Fruit fly (Drosophila melanogaster) whole organism, pupa: Measurements from ENCODE around the gene HDAC4.

Experiments used
- CG10348 ChIP-seq: fragments of 200-800 bp; sonication (Bioruptor generic); IDR thresholded peaks from 2 replicates; pipeline ENCODE4 v1.3.6; 2022; ENCODE audit warnings: missing biosample characterization, missing genetic modification characterization
- CG12605 ChIP-seq: fragments of 200-800 bp; sonication (Bioruptor generic); IDR thresholded peaks from 2 replicates; pipeline ENCODE4 v1.3.6; 2022; ENCODE audit warnings: missing biosample characterization, missing genetic modification characterization
- CG13204 ChIP-seq: fragments of 200-800 bp; sonication (Bioruptor generic); optimal IDR thresholded peaks from 2 replicates; lab custom pipeline; 2018; ENCODE audit warnings: missing biosample characterization, mild to moderate bottlenecking, missing genetic modification characterization, moderate library complexity
- CG14655 ChIP-seq: fragments of 200-800 bp; sonication (Bioruptor generic); optimal IDR thresholded peaks from 3 replicates; lab custom pipeline; 2017; ENCODE audit warnings: mild to moderate bottlenecking, missing biosample characterization, missing genetic modification reagents, missing genetic modification characterization
- CG15710 ChIP-seq: fragments of 200-800 bp; sonication (Bioruptor generic); optimal IDR thresholded peaks from 2 replicates; lab custom pipeline; 2018; ENCODE audit warnings: missing biosample characterization, mild to moderate bottlenecking, missing genetic modification characterization, moderate library complexity
- CG17806 ChIP-seq: fragments of 200-800 bp; sonication (Bioruptor generic); optimal IDR thresholded peaks from 2 replicates; lab custom pipeline; 2018; ENCODE audit warnings: missing biosample characterization, mild to moderate bottlenecking, missing genetic modification characterization, moderate library complexity
- CG32121 ChIP-seq: fragments of 200-800 bp; sonication (Bioruptor generic); IDR thresholded peaks from 2 replicates; pipeline ENCODE4 v1.3.6; 2022; ENCODE audit warnings: missing biosample characterization, missing genetic modification characterization
- CG34367 ChIP-seq: fragments of 200-800 bp; sonication (Bioruptor generic); optimal IDR thresholded peaks from 2 replicates; lab custom pipeline; 2018; ENCODE audit warnings: missing biosample characterization, mild to moderate bottlenecking, missing genetic modification characterization
- CG4496 ChIP-seq: fragments of 200-800 bp; sonication (Bioruptor generic); IDR thresholded peaks from 3 replicates; pipeline ENCODE4 v1.3.6; 2022; ENCODE audit warnings: missing biosample characterization, missing genetic modification characterization
- CG8159 ChIP-seq: fragments of 200-800 bp; sonication (Bioruptor generic); optimal IDR thresholded peaks from 3 replicates; lab custom pipeline; 2018; ENCODE audit warnings: missing biosample characterization, mild to moderate bottlenecking, missing genetic modification characterization, moderate library complexity
- CG8301 ChIP-seq: fragments of 200-800 bp; sonication (Bioruptor generic); optimal IDR thresholded peaks from 2 replicates; lab custom pipeline; 2018; ENCODE audit warnings: missing biosample characterization, mild to moderate bottlenecking, missing genetic modification characterization
- CG9948 ChIP-seq: fragments of 200-800 bp; sonication (Bioruptor generic); optimal IDR thresholded peaks from 2 replicates; lab custom pipeline; 2018; ENCODE audit warnings: missing biosample characterization, mild to moderate bottlenecking, missing genetic modification characterization, moderate library complexity
- D1 ChIP-seq: fragments of 200-800 bp; sonication (Bioruptor generic); optimal IDR thresholded peaks from 2 replicates; lab custom pipeline; 2018; ENCODE audit warnings: missing biosample characterization, mild to moderate bottlenecking, missing genetic modification characterization, moderate library complexity
- EcR ChIP-seq: fragments of 200-800 bp; sonication (Bioruptor generic); optimal IDR thresholded peaks from 3 replicates; lab custom pipeline; 2019; ENCODE audit warnings: missing biosample characterization, missing genetic modification characterization, mild to moderate bottlenecking, moderate library complexity, missing genetic modification reagents
- Ets98B ChIP-seq: fragments of 200-800 bp; sonication (Bioruptor generic); IDR thresholded peaks from 2 replicates; pipeline ENCODE4 v1.3.6; 2022; ENCODE audit warnings: missing biosample characterization, missing genetic modification characterization
- Pif1A ChIP-seq: fragments of 200-800 bp; sonication (Bioruptor generic); optimal IDR thresholded peaks from 3 replicates; lab custom pipeline; 2016; ENCODE audit warnings: missing biosample characterization, missing genetic modification characterization
- Pif1B ChIP-seq: fragments of 200-800 bp; sonication (Bioruptor generic); optimal IDR thresholded peaks from 3 replicates; lab custom pipeline; 2016; ENCODE audit warnings: missing biosample characterization, missing genetic modification characterization
- Snoo ChIP-seq: fragments of 200-800 bp; sonication (Bioruptor generic); optimal IDR thresholded peaks from 3 replicates; lab custom pipeline; 2017; ENCODE audit warnings: missing biosample characterization, mild to moderate bottlenecking, missing genetic modification characterization, inconsistent platforms
- fd96Ca ChIP-seq: fragments of 200-800 bp; sonication (Bioruptor generic); IDR thresholded peaks from 3 replicates; pipeline ENCODE4 v1.3.6; 2022; ENCODE audit warnings: missing biosample characterization, missing genetic modification characterization
- gl ChIP-seq: fragments of 200-800 bp; sonication (Bioruptor generic); optimal IDR thresholded peaks from 2 replicates; lab custom pipeline; 2018; ENCODE audit warnings: missing biosample characterization, mild to moderate bottlenecking, missing genetic modification characterization
- rn ChIP-seq: fragments of 200-800 bp; sonication (Bioruptor generic); IDR thresholded peaks from 2 replicates; pipeline ENCODE4 v1.3.6; 2022; ENCODE audit warnings: missing biosample characterization, missing genetic modification characterization

The HDAC4 gene

DNA sequence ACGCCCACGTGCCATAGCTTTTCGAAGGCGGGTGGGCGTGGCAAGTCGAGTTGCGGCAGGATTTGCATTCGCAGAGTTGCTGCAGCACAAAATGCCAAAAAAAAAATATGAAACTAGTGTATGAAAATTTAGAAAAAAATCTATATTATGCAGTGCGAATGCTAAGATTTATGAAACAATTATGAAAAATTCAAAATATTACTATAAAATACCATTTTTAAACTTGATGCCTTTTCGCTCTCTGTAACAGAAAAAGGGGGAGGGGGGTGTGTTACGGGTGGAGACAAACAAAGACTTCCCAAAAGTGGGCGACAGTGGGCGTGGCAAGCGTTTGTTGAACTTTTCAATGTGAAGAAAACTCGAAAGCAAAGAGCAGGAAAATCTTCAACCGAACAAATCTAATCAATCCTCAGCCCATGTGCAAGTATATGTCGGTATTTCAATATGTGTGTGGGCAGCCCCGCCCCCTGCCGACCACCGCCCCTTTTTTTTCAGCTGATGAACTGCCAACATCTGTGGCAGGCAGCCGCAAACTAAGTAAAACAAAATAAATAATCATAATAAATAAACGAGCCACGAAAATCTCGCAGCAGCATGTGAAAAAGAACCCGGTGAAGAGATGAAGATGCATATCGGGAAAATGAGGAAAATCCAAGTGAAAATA lies 35.6 kb downstream of the HDAC4 start:
- TF ChIP-seq CG32121 (GFP tag; lab: Robert Waterston, UW) (0 out of 2 replicates have a peak, but pooled peaks have one; percentile 44), CG17806 (tag; lab: Kevin White, UChicago) (no peak), Ets98B (peak; percentile 45; the same call in 1 of the 2 replicates)

DNA sequence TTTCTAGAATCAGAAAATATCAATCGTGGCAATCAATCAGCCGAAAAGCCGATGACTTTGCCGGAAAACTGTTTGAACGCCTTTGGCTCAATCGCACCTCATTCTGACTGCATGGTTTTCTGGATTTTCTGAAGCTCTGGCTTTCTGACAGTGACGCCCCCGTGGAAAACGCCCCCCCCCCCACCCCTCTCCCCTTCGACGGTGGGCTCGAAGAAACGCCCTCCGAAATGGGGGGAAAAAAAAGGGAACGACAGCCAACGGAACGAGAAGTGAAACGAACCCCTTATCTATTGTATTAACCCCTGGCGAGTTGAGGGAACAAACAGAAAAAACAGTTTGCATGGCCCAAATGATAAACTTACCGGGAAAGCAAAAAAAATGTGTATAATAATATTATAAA lies 36.9 kb downstream of the HDAC4 start:
- TF ChIP-seq CG32121 (GFP tag; lab: Robert Waterston, UW) (no peak), D1 (tag; lab: Kevin White, UChicago) (no peak), Ets98B (no peak), Pif1B (GFP tag; lab: Kevin White, UChicago) (no peak), CG8301 (no peak), CG34367 (tag; lab: Kevin White, UChicago) (no peak), CG17806 (tag; lab: Kevin White, UChicago) (no peak), CG4496 (GFP tag; lab: Robert Waterston, UW) (no peak), CG10348 (GFP tag; lab: Robert Waterston, UW) (no peak), CG8159 (tag; lab: Kevin White, UChicago) (no peak), CG12605 (GFP tag; lab: Robert Waterston, UW) (no peak), gl (tag; lab: Kevin White, UChicago) (no peak), CG14655 (GFP tag; lab: Kevin White, UChicago) (no peak), rn (GFP tag; lab: Robert Waterston, UW) (no peak), Snoo (tag; lab: Kevin White, UChicago) (no peak), Pif1A (GFP tag; lab: Kevin White, UChicago) (no peak), CG15710 (tag; lab: Kevin White, UChicago) (no peak), CG9948 (tag; lab: Kevin White, UChicago) (no peak)

DNA sequence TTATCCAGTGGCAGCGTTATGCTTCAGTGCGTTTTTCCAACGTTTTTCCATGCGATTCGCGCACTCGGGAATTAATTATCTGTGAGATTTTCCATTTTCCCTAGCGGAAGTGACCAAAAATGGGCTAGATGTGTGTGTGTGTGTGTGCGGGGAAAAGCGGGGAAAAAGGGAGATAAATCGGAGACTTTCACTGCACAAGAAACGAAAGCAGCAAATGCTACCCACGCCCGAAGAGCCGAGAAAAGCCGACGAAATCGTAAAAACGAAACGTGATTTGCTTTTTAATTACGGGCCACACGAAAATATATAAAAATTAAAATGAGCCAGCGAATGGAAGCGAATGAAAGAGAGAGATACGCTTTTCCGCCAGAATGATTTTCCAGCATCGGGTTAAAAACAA lies 37.6 kb downstream of the HDAC4 start:
- TF ChIP-seq CG8301 = no peak
- no peak for TF ChIP-seq gl (tag; lab: Kevin White, UChicago)
- no peak for TF ChIP-seq CG32121 (GFP tag; lab: Robert Waterston, UW)
- no peak for TF ChIP-seq Pif1A (GFP tag; lab: Kevin White, UChicago)
- no peak for TF ChIP-seq Pif1B (GFP tag; lab: Kevin White, UChicago)
- TF ChIP-seq CG8159 (tag; lab: Kevin White, UChicago) = no peak
- no peak for TF ChIP-seq CG34367 (tag; lab: Kevin White, UChicago)
- no peak for TF ChIP-seq EcR (GFP tag; lab: Kevin White, UChicago)
- TF ChIP-seq CG15710 (tag; lab: Kevin White, UChicago) = no peak

DNA sequence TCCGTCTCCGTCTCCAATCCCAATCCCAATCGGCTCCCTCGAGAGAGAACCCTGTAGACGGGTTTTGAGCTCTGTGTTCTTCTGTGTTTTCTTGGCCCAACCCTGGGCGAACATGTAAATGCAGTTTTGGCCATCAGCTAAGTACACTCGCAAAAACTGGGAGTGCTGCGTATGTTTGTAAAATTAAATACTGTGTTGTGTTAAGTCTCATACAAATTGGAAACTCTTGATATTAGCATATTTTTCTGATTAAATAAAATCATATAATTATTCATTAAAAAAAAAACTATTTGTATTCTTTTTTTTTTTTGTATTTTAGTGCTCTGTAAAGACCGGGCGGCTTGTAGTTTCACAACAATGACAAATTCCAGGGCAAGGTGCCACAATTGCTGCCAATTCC lies 39.7 kb downstream of the HDAC4 start:
- TF ChIP-seq EcR (GFP tag; lab: Kevin White, UChicago) (no peak), CG14655 (GFP tag; lab: Kevin White, UChicago) (peak; percentile 77), Snoo (tag; lab: Kevin White, UChicago) (peak; percentile 52), CG34367 (tag; lab: Kevin White, UChicago) (peak; percentile 56), CG8301 (peak; percentile 38), Ets98B (peak; percentile 62), CG9948 (tag; lab: Kevin White, UChicago) (peak; percentile 66), rn (GFP tag; lab: Robert Waterston, UW) (0 out of 2 replicates have a peak, but pooled peaks have one; percentile 26), fd96Ca (GFP tag; lab: Robert Waterston, UW) (peak; percentile 71), CG10348 (GFP tag; lab: Robert Waterston, UW) (no peak), CG32121 (GFP tag; lab: Robert Waterston, UW) (0 out of 2 replicates have a peak, but pooled peaks have one; percentile 14), Pif1A (GFP tag; lab: Kevin White, UChicago) (peak; percentile 69), D1 (tag; lab: Kevin White, UChicago) (no peak), CG12605 (GFP tag; lab: Robert Waterston, UW) (peak; percentile 70), CG8159 (tag; lab: Kevin White, UChicago) (peak; percentile 73), CG13204 (no peak), gl (tag; lab: Kevin White, UChicago) (no peak), Pif1B (GFP tag; lab: Kevin White, UChicago) (peak; percentile 83), CG17806 (tag; lab: Kevin White, UChicago) (peak; percentile 66), CG4496 (GFP tag; lab: Robert Waterston, UW) (peak; percentile 71; the same call in 2 of the 3 replicates), CG15710 (tag; lab: Kevin White, UChicago) (peak; percentile 66)

dm6 chrX:13244462-13244861 lies 41.0 kb downstream of the HDAC4 start:
- TF ChIP-seq Pif1B (GFP tag; lab: Kevin White, UChicago) = peak; percentile 82
- TF ChIP-seq CG12605 (GFP tag; lab: Robert Waterston, UW) = peak; percentile 38; the same call in 1 of the 2 replicates
- TF ChIP-seq CG4496 (GFP tag; lab: Robert Waterston, UW) = peak; percentile 75; the same call in 2 of the 3 replicates
- TF ChIP-seq Snoo (tag; lab: Kevin White, UChicago) = peak; percentile 63
- TF ChIP-seq CG9948 (tag; lab: Kevin White, UChicago) = peak; percentile 73
- no peak for TF ChIP-seq EcR (GFP tag; lab: Kevin White, UChicago)
- TF ChIP-seq CG15710 (tag; lab: Kevin White, UChicago) = peak; percentile 80
- 0 out of 2 replicates have a peak, but pooled peaks have one; percentile 25 for TF ChIP-seq rn (GFP tag; lab: Robert Waterston, UW)
- TF ChIP-seq D1 (tag; lab: Kevin White, UChicago) = peak; percentile 54
- TF ChIP-seq CG10348 (GFP tag; lab: Robert Waterston, UW) = no peak
- peak; percentile 81 for TF ChIP-seq Pif1A (GFP tag; lab: Kevin White, UChicago)
- TF ChIP-seq Ets98B = peak; percentile 58
- peak; percentile 40; the same call in 1 of the 2 replicates for TF ChIP-seq CG32121 (GFP tag; lab: Robert Waterston, UW)
- TF ChIP-seq gl (tag; lab: Kevin White, UChicago) = peak; percentile 36
- TF ChIP-seq fd96Ca (GFP tag; lab: Robert Waterston, UW) = peak; percentile 61
- TF ChIP-seq CG8159 (tag; lab: Kevin White, UChicago) = peak; percentile 82
- peak; percentile 82 for TF ChIP-seq CG17806 (tag; lab: Kevin White, UChicago)
- peak; percentile 78 for TF ChIP-seq CG34367 (tag; lab: Kevin White, UChicago)
- TF ChIP-seq CG14655 (GFP tag; lab: Kevin White, UChicago) = peak; percentile 74
- TF ChIP-seq CG8301 = peak; percentile 67
- peak; percentile 10 for TF ChIP-seq CG13204
